Worm (Caenorhabditis elegans) whole organism, mixed stage, embryonic: ENCODE results near the gene F36H12.17.
"Not testable (repeated sequence)": the region's sequence is repeated elsewhere in the genome, so short reads cannot be mapped to it uniquely, and the experiment has no call there.

Experiments
- cnd-1 ChIP-seq: fragments of 200-800 bp; sonication (Bioruptor generic); optimal IDR thresholded peaks from 2 replicates; lab custom pipeline; 2018; ENCODE audit warnings: mild to moderate bottlenecking, missing genetic modification characterization, missing compliant biosample characterization
- elt-3 ChIP-seq: fragments of 150-350 bp; optimal IDR thresholded peaks from 2 replicates; lab custom pipeline; 2014; ENCODE audit warnings: missing biosample characterization, missing genetic modification characterization
- lsy-2 ChIP-seq: fragments of 150-350 bp; optimal IDR thresholded peaks from 2 replicates; lab custom pipeline; 2014; ENCODE audit warnings: missing biosample characterization, missing genetic modification characterization
- mab-5 ChIP-seq: fragments of 150-350 bp; optimal IDR thresholded peaks from 2 replicates; lab custom pipeline; 2014; ENCODE audit warnings: missing biosample characterization, missing genetic modification characterization
- nhr-12 ChIP-seq: fragments of 150-350 bp; optimal IDR thresholded peaks from 2 replicates; lab custom pipeline; 2014; ENCODE audit warnings: missing biosample characterization, missing genetic modification characterization
- nhr-28 ChIP-seq: fragments of 150-350 bp; optimal IDR thresholded peaks from 2 replicates; lab custom pipeline; 2014; ENCODE audit warnings: missing biosample characterization, missing genetic modification characterization
- nhr-76 ChIP-seq: sonication (generic microtip); optimal IDR thresholded peaks from 2 replicates; lab custom pipeline; 2017; ENCODE audit warnings: missing biosample characterization, missing genetic modification characterization
- sem-2 ChIP-seq: fragments of 200-800 bp; sonication (Bioruptor generic); optimal IDR thresholded peaks from 2 replicates; lab custom pipeline; 2018; ENCODE audit warnings: mild to moderate bottlenecking, missing genetic modification characterization, missing compliant biosample characterization
- snpc-4 ChIP-seq: fragments of 150-350 bp; optimal IDR thresholded peaks from 2 replicates; lab custom pipeline; 2014; ENCODE audit warnings: missing biosample characterization, missing genetic modification characterization
- sptf-1 ChIP-seq: sonication (generic microtip); optimal IDR thresholded peaks from 2 replicates; lab custom pipeline; 2017; ENCODE audit warnings: mild to moderate bottlenecking, missing genetic modification characterization, moderate library complexity, missing compliant biosample characterization
- unc-39 ChIP-seq: fragments of 150-350 bp; optimal IDR thresholded peaks from 2 replicates; lab custom pipeline; 2014; ENCODE audit warnings: missing biosample characterization, missing genetic modification characterization

ce11 chrIV:5226552-5226951 is 51.1 kb downstream of the F36H12.17 start, which contains the start of gene nsph-4.1:
- TF ChIP-seq nhr-12 (tag; lab: Kevin White, UChicago); unc-39 (tag; lab: Kevin White, UChicago); nhr-76 (tag; lab: Kevin White, UChicago); snpc-4 (tag; lab: Kevin White, UChicago); elt-3 (tag; lab: Kevin White, UChicago); sptf-1 (tag; lab: Kevin White, UChicago); lsy-2 (tag; lab: Kevin White, UChicago); nhr-28 (tag; lab: Kevin White, UChicago); cnd-1 (tag; lab: Kevin White, UChicago); mab-5; sem-2 (GFP tag; lab: Kevin White, UChicago): not testable (repeated sequence)
